Worm (Caenorhabditis elegans) whole organism, early embryonic: Measurements from ENCODE around the gene ZK637.14.

Source experiments
- aly-1 ChIP-seq: sonication (generic microtip); optimal IDR thresholded peaks from 2 replicates; lab custom pipeline; 2016; ENCODE audit warnings: missing genetic modification characterization, missing compliant biosample characterization
- ama-1 ChIP-seq: fragments of 150-350 bp; optimal IDR thresholded peaks from 2 replicates; lab custom pipeline; 2014
- flt-1 ChIP-seq: fragments of 200-800 bp; sonication (Bioruptor generic); IDR thresholded peaks from 2 replicates; pipeline ENCODE4 v1.3.6; 2022; ENCODE audit warnings: missing genetic modification characterization, missing compliant biosample characterization
- hmbx-1 ChIP-seq: sonication (generic microtip); optimal IDR thresholded peaks from 2 replicates; lab custom pipeline; 2016; ENCODE audit warnings: mild to moderate bottlenecking, missing genetic modification characterization, missing compliant biosample characterization
- hmg-4 ChIP-seq: fragments of 200-800 bp; sonication (Bioruptor generic); optimal IDR thresholded peaks from 2 replicates; lab custom pipeline; 2018; ENCODE audit warnings: mild to moderate bottlenecking, missing genetic modification characterization, missing compliant biosample characterization
- tbx-11 ChIP-seq: fragments of 200-800 bp; sonication (Bioruptor generic); IDR thresholded peaks from 2 replicates; pipeline ENCODE4 v1.3.6; 2022; ENCODE audit warnings: missing genetic modification characterization, missing compliant biosample characterization

ce11 chrIII:8869663-8870062 is 19.3 kb downstream of the ZK637.14 start:
- no peak for TF ChIP-seq tbx-11 (GFP tag; lab: Robert Waterston, UW)
- no peak for TF ChIP-seq hmbx-1 (tag; lab: Kevin White, UChicago)
- TF ChIP-seq hmg-4 (GFP tag; lab: Kevin White, UChicago), result no peak
- TF ChIP-seq ama-1 (lab: Kevin White, UChicago), result no peak
- no peak for TF ChIP-seq aly-1 (tag; lab: Kevin White, UChicago)
- no peak for TF ChIP-seq flt-1 (GFP tag; lab: Robert Waterston, UW)
